Worm (Caenorhabditis elegans) whole organism, L4 larva: ENCODE results near the gene Y49E10.25.

ENCODE experiments used
- cey-2 ChIP-seq: sonication (generic microtip); optimal IDR thresholded peaks from 3 replicates; lab custom pipeline; 2017; ENCODE audit warnings: missing genetic modification characterization, mild to moderate bottlenecking, missing compliant biosample characterization, antibody characterized with exemption, borderline replicate concordance; ENCODE audit not compliant: insufficient read depth
- dmd-6 ChIP-seq: fragments of 200-800 bp; sonication (Bioruptor generic); IDR thresholded peaks from 2 replicates; pipeline ENCODE4 v1.3.6; 2022; ENCODE audit warnings: missing genetic modification reagents, missing genetic modification characterization, missing compliant biosample characterization
- nhr-11 ChIP-seq: fragments of 150-350 bp; optimal IDR thresholded peaks from 2 replicates; lab custom pipeline; 2014; ENCODE audit warnings: missing biosample characterization, missing genetic modification characterization
- set-16 ChIP-seq: fragments of 200-800 bp; sonication (Bioruptor generic); IDR thresholded peaks from 2 replicates; pipeline ENCODE4 v1.3.6; 2022; ENCODE audit warnings: missing genetic modification reagents, missing genetic modification characterization, missing compliant biosample characterization

Gene Y49E10.25

ce11 chrIII:12439056-12439455 is 52.8 kb downstream of the Y49E10.25 start:
- TF ChIP-seq nhr-11 (tag; lab: Kevin White, UChicago) = no peak
- TF ChIP-seq dmd-6 (GFP tag; lab: Robert Waterston, UW) = no peak
- TF ChIP-seq set-16 = peak; percentile 81
- TF ChIP-seq cey-2 (tag; lab: Kevin White, UChicago) = no peak
- TF ChIP-seq, all 104 proteins: peak for 1
